Fruit fly (Drosophila melanogaster): ENCODE results near the gene CG6753.

- no peak for TF ChIP-seq CG5204 (GFP tag; optimal IDR thresholded peaks at IDR 0.05)
- TF ChIP-seq CG7045 (GFP tag; optimal IDR thresholded peaks at IDR 0.05) = no peak
- TF ChIP-seq Mnt (GFP tag; optimal IDR thresholded peaks at IDR 0.05) = no peak
- TF ChIP-seq CG14711 (tag; optimal IDR thresholded peaks at IDR 0.05) = no peak
- no peak for TF ChIP-seq pad (GFP tag; optimal IDR thresholded peaks at IDR 0.05)
- TF ChIP-seq kay (GFP tag; ENCODE audit: borderline replicate concordance) = no peak
- no peak for TF ChIP-seq CG33017 (tag; optimal IDR thresholded peaks at IDR 0.05)
- TF ChIP-seq bab1 (GFP tag; optimal IDR thresholded peaks at IDR 0.05) = no peak
- TF ChIP-seq tj (GFP tag; optimal IDR thresholded peaks at IDR 0.05) = no peak
These were observed 9.2 kb downstream of the CG6753 start, which contains the start of gene CG18530 for dm6 chr3R:12633059-12633458.

Measured in whole organism, adult.